Worm (Caenorhabditis elegans) whole organism, L1 larva: ENCODE data around the gene ZK792.1.

Experiments
- F16B12.6 ChIP-seq: fragments of 150-350 bp; optimal IDR thresholded peaks from 2 replicates; lab custom pipeline; 2014; ENCODE audit warnings: missing biosample characterization, missing genetic modification characterization
- aly-2 ChIP-seq: fragments of 150-350 bp; optimal IDR thresholded peaks from 2 replicates; lab custom pipeline; 2014; ENCODE audit warnings: missing biosample characterization, missing genetic modification characterization
- blmp-1 ChIP-seq: fragments of 150-350 bp; optimal IDR thresholded peaks from 2 replicates; lab custom pipeline; 2014; ENCODE audit warnings: missing biosample characterization, missing genetic modification characterization
- ceh-63 ChIP-seq: fragments of 200-800 bp; sonication (Bioruptor generic); optimal IDR thresholded peaks from 2 replicates; lab custom pipeline; 2018; ENCODE audit warnings: mild to moderate bottlenecking, missing genetic modification characterization, missing compliant biosample characterization
- ceh-8 ChIP-seq: fragments of 200-800 bp; sonication (Bioruptor generic); optimal IDR thresholded peaks from 2 replicates; lab custom pipeline; 2018; ENCODE audit warnings: mild to moderate bottlenecking, missing genetic modification characterization, moderate library complexity, missing compliant biosample characterization
- ceh-88 ChIP-seq: fragments of 200-800 bp; sonication (Bioruptor generic); IDR thresholded peaks from 2 replicates; pipeline ENCODE4 v1.3.6; 2022; ENCODE audit warnings: missing genetic modification characterization, missing compliant biosample characterization
- dpl-1 ChIP-seq, 3 experiments: fragments of 150-350 bp in 2 of 3; sonication (generic microtip) in 1 of 3; optimal IDR thresholded peaks; 2 replicates each; lab custom pipeline; 2014 to 2017; ENCODE audit warnings: missing biosample characterization in 3 of 3, missing genetic modification characterization in 3 of 3, missing genetic modification reagents in 3 of 3
- efl-1 ChIP-seq, 4 experiments: fragments of 150-350 bp; optimal IDR thresholded peaks in 3 of 4; peaks in 1 of 4; 1 replicate in 1 of 4; 2 replicates in 3 of 4; lab custom pipeline; 2014; ENCODE audit warnings: missing biosample characterization in 2 of 4, missing genetic modification characterization in 2 of 4, missing genetic modification reagents in 2 of 4
- egl-13 ChIP-seq: sonication (generic microtip); optimal IDR thresholded peaks from 2 replicates; lab custom pipeline; 2016; ENCODE audit warnings: missing genotype, missing genetic modification reagents, missing genetic modification characterization, missing compliant biosample characterization
- egl-27 ChIP-seq, 2 experiments: fragments of 150-350 bp in 1 of 2; sonication (generic microtip); optimal IDR thresholded peaks; 3 replicates each; lab custom pipeline; 2017 to 2018; ENCODE audit warnings: missing biosample characterization in 2 of 2, missing genetic modification characterization in 2 of 2, missing genetic modification reagents in 2 of 2
- elt-2 ChIP-seq: sonication (generic microtip); optimal IDR thresholded peaks from 2 replicates; lab custom pipeline; 2016; ENCODE audit warnings: missing genetic modification characterization, mild to moderate bottlenecking, inconsistent platforms, missing compliant biosample characterization, missing genetic modification reagents
- elt-3 ChIP-seq, 6 experiments: fragments of 150-350 bp in 1 of 6; sonication (generic microtip); optimal IDR thresholded peaks; 2 replicates each; lab custom pipeline; 2017 to 2018; ENCODE audit warnings: missing biosample characterization in 6 of 6, missing genetic modification characterization in 6 of 6, inconsistent platforms in 1 of 6
- ets-5 ChIP-seq: fragments of 200-800 bp; sonication (Bioruptor generic); IDR thresholded peaks from 2 replicates; pipeline ENCODE4 v1.3.6; 2022; ENCODE audit warnings: missing genetic modification characterization, missing compliant biosample characterization
- fkh-8 ChIP-seq: sonication (generic microtip); optimal IDR thresholded peaks from 2 replicates; lab custom pipeline; 2016; ENCODE audit warnings: mild to moderate bottlenecking, missing genetic modification characterization, missing compliant biosample characterization
- fos-1 ChIP-seq: fragments of 150-350 bp; optimal IDR thresholded peaks from 2 replicates; lab custom pipeline; 2014; ENCODE audit warnings: missing biosample characterization, missing genetic modification characterization
- jun-1 ChIP-seq: fragments of 150-350 bp; optimal IDR thresholded peaks from 2 replicates; lab custom pipeline; 2014; ENCODE audit warnings: missing biosample characterization, missing genetic modification reagents, missing genetic modification characterization
- lin-14 ChIP-seq: fragments of 200-800 bp; sonication (Bioruptor generic); optimal IDR thresholded peaks from 2 replicates; lab custom pipeline; 2018; ENCODE audit warnings: mild to moderate bottlenecking, missing genetic modification characterization, moderate library complexity, missing compliant biosample characterization
- lin-39 ChIP-seq: fragments of 150-350 bp; optimal IDR thresholded peaks from 2 replicates; lab custom pipeline; 2014; ENCODE audit warnings: missing biosample characterization, missing genetic modification reagents, missing genetic modification characterization
- mab-9 ChIP-seq: fragments of 200-800 bp; sonication (Bioruptor generic); IDR thresholded peaks from 2 replicates; pipeline ENCODE4 v1.3.6; 2022; ENCODE audit warnings: missing genetic modification reagents, missing genetic modification characterization, missing compliant biosample characterization
- mef-2 ChIP-seq: fragments of 150-350 bp; optimal IDR thresholded peaks from 2 replicates; lab custom pipeline; 2014; ENCODE audit warnings: missing biosample characterization, missing genetic modification characterization
- nhr-12 ChIP-seq: sonication (generic microtip); optimal IDR thresholded peaks from 2 replicates; lab custom pipeline; 2017; ENCODE audit warnings: missing biosample characterization, missing genetic modification characterization
- nhr-20 ChIP-seq: sonication (generic microtip); optimal IDR thresholded peaks from 2 replicates; lab custom pipeline; 2016; ENCODE audit warnings: mild to moderate bottlenecking, missing genetic modification characterization, missing compliant biosample characterization
- nhr-76 ChIP-seq: sonication (generic microtip); optimal IDR thresholded peaks from 2 replicates; lab custom pipeline; 2017; ENCODE audit warnings: missing biosample characterization, missing genetic modification characterization
- nhr-77 ChIP-seq: fragments of 150-350 bp; optimal IDR thresholded peaks from 2 replicates; lab custom pipeline; 2014; ENCODE audit warnings: missing biosample characterization, missing genetic modification characterization
- nhr-84 ChIP-seq: sonication (generic microtip); optimal IDR thresholded peaks from 2 replicates; lab custom pipeline; 2017; ENCODE audit warnings: missing biosample characterization, missing genetic modification characterization
- nhr-85 ChIP-seq: sonication (generic microtip); peaks from one replicate; lab custom pipeline; 2016; ENCODE audit warnings: missing genetic modification characterization, inconsistent platforms, missing compliant biosample characterization
- nhr-90 ChIP-seq: sonication (generic microtip); optimal IDR thresholded peaks from 2 replicates; lab custom pipeline; 2016; ENCODE audit warnings: mild to moderate bottlenecking, missing genetic modification characterization, missing compliant biosample characterization; ENCODE audit not compliant: poor library complexity
- pag-3 ChIP-seq: sonication (generic microtip); optimal IDR thresholded peaks from 2 replicates; lab custom pipeline; 2017; ENCODE audit warnings: missing genetic modification characterization, mild to moderate bottlenecking, missing compliant biosample characterization, antibody characterized with exemption, borderline replicate concordance; ENCODE audit not compliant: insufficient read depth
- pqm-1 ChIP-seq: sonication (generic microtip); optimal IDR thresholded peaks from 3 replicates; lab custom pipeline; 2017; ENCODE audit warnings: missing biosample characterization, missing genetic modification characterization
- rnt-1 ChIP-seq: sonication (generic microtip); optimal IDR thresholded peaks from 2 replicates; lab custom pipeline; 2016; ENCODE audit warnings: mild to moderate bottlenecking, missing genetic modification characterization, moderate library complexity, missing compliant biosample characterization
- snu-23 ChIP-seq: sonication (generic microtip); optimal IDR thresholded peaks from 2 replicates; lab custom pipeline; 2016; ENCODE audit warnings: missing genetic modification characterization, missing compliant biosample characterization
- sup-37 ChIP-seq: fragments of 200-800 bp; sonication (Bioruptor generic); optimal IDR thresholded peaks from 2 replicates; lab custom pipeline; 2018; ENCODE audit warnings: mild to moderate bottlenecking, missing genetic modification characterization, missing compliant biosample characterization
- unc-130 ChIP-seq: fragments of 150-350 bp; optimal IDR thresholded peaks from 2 replicates; lab custom pipeline; 2017; ENCODE audit warnings: missing biosample characterization, missing genetic modification characterization, inconsistent platforms
- unc-30 ChIP-seq: sonication (generic microtip); optimal IDR thresholded peaks from 2 replicates; lab custom pipeline; 2017; ENCODE audit warnings: missing biosample characterization, missing genetic modification characterization
- unc-86 ChIP-seq: sonication (generic microtip); optimal IDR thresholded peaks from 2 replicates; lab custom pipeline; 2016; ENCODE audit warnings: missing genetic modification characterization, missing compliant biosample characterization
- vab-15 ChIP-seq: sonication (generic microtip); optimal IDR thresholded peaks from 2 replicates; lab custom pipeline; 2017; ENCODE audit warnings: missing genotype, mild to moderate bottlenecking, missing genetic modification characterization, missing compliant biosample characterization

Gene ZK792.1

ce11 chrIV:11659794-11660312 lies at the start of gene ZK792.1:
Gene ZK792.1 (plus strand): TSS chrIV:11659844.
- no peak for TF ChIP-seq mef-2 (tag; lab: Kevin White, UChicago)
- TF ChIP-seq lin-39 (tag; lab: Kevin White, UChicago): no peak
- no peak for TF ChIP-seq egl-13 (tag; lab: Kevin White, UChicago)
- TF ChIP-seq lin-14 (GFP tag; lab: Kevin White, UChicago): no peak
- no peak for TF ChIP-seq nhr-76
- TF ChIP-seq unc-86: no peak
- no peak for TF ChIP-seq egl-27 (tag; optimal IDR thresholded peaks at IDR 0.05; lab: Kevin White, UChicago)
- no peak for TF ChIP-seq snu-23 (GFP tag; lab: Kevin White, UChicago)
- no peak for TF ChIP-seq nhr-90 (tag; lab: Kevin White, UChicago)
- no peak for TF ChIP-seq sup-37 (GFP tag; lab: Kevin White, UChicago)
- no peak for TF ChIP-seq fos-1 (tag; lab: Kevin White, UChicago)
- no peak for TF ChIP-seq blmp-1 (tag; lab: Kevin White, UChicago)
- TF ChIP-seq pqm-1 (tag; lab: Kevin White, UChicago): no peak
- TF ChIP-seq rnt-1: no peak
- TF ChIP-seq dpl-1 (GFP tag; optimal IDR thresholded peaks at IDR 0.05; lab: Kevin White, UChicago): no peak
- TF ChIP-seq efl-1 (optimal IDR thresholded peaks at IDR 0.05; lab: Kevin White, UChicago): no peak
- no peak for TF ChIP-seq efl-1 (GFP tag; optimal IDR thresholded peaks at IDR 0.05 in 1 of 2; lab: Kevin White, UChicago)

DNA sequence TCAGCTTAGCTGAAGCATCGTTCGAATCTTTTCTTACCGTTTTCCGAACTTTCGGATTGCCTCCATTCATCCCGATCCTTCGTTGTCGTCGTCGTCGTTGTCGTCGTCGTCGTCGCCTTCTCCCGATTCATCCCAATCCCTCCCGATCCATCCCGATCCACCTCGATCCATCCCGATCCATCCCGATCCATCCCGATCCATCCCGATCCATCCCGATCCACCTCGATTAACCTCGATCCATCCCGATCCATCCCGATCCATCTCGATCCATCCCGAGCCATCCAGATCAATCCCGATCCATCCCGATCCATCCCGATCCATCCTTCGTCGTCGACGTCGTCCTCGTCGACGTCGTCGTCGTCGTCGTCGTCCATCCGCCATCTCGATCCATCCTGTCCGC lies 43.1 kb upstream of the ZK792.1 start:
- TF ChIP-seq ets-5 (0 out of 2 replicates have a peak, but pooled peaks have one; percentile 56), mab-9 (0 out of 2 replicates have a peak, but pooled peaks have one; percentile 12)

DNA sequence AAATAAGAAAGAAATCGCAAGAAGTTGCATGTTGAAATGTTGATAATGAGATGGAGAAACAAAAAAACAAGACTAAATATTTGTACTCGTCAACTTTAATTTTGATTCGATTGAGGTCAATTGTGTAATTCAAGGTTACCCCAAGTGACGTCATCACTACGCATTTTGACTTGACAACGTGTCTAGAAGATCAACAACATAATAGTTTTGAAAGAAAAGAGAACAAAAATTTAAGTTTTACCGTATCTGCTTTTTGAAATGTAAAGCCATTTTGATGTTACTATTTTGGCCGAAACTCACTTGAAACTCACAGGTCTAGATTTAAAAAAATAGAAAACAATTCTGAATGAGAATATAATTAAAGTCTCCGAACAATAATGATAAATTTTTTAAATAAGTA lies 38.7 kb upstream of the ZK792.1 start, which contains the start of gene dsl-5:
Gene dsl-5 (minus strand): TSS at position 101 of the 400 bp plus-strand sequence.
- TF ChIP-seq vab-15 (no peak), nhr-85 (tag; lab: Kevin White, UChicago) (peak; percentile 61)
- TF ChIP-seq, all 84 proteins: peak for 1

- TF ChIP-seq nhr-76: no peak
- TF ChIP-seq mef-2 (tag; lab: Kevin White, UChicago): no peak
- TF ChIP-seq nhr-12 (tag; lab: Kevin White, UChicago): no peak
- TF ChIP-seq aly-2 (tag; lab: Kevin White, UChicago): no peak
- TF ChIP-seq ceh-63 (GFP tag; lab: Kevin White, UChicago): no peak
- TF ChIP-seq unc-130 (tag; lab: Kevin White, UChicago): no peak
- TF ChIP-seq unc-30 (tag; lab: Kevin White, UChicago): no peak
- TF ChIP-seq fkh-8: no peak
- TF ChIP-seq nhr-84 (tag; lab: Kevin White, UChicago): no peak
- TF ChIP-seq nhr-20 (tag; lab: Kevin White, UChicago): no peak
- no peak for TF ChIP-seq elt-2 (tag; lab: Kevin White, UChicago)
- TF ChIP-seq pag-3: no peak
- TF ChIP-seq F16B12.6 (tag; lab: Kevin White, UChicago): no peak
- TF ChIP-seq elt-3 (tag; optimal IDR thresholded peaks at IDR 0.05; lab: Kevin White, UChicago): no peak
- TF ChIP-seq ets-5: no peak
- no peak for TF ChIP-seq jun-1 (tag; lab: Kevin White, UChicago)
- no peak for TF ChIP-seq ceh-88 (GFP tag; lab: Robert Waterston, UW)
- no peak for TF ChIP-seq ceh-8 (GFP tag; lab: Kevin White, UChicago)
- no peak for TF ChIP-seq nhr-77 (tag; lab: Kevin White, UChicago)
These were observed 37.3 kb upstream of the ZK792.1 start for ce11 chrIV:11622336-11622735.
